Fruit fly (Drosophila melanogaster) whole organism, wandering third instar larva: ENCODE data around the gene CG10804.
A peak's percentile ranks its signal among the peaks of the same experiment; 100 is the strongest.

ENCODE experiments used
- Abd-B ChIP-seq: fragments of >200 bp; optimal IDR thresholded peaks from 2 replicates; lab custom pipeline; 2017; ENCODE audit warnings: missing biosample characterization, missing genetic modification characterization
- CG32264 ChIP-seq: fragments of 200-800 bp; sonication (Bioruptor generic); optimal IDR thresholded peaks from 2 replicates; lab custom pipeline; 2016; ENCODE audit warnings: missing biosample characterization, missing genetic modification characterization
- CG9705 ChIP-seq: fragments of 200-800 bp; sonication (Bioruptor generic); optimal IDR thresholded peaks from 2 replicates; lab custom pipeline; 2018; ENCODE audit warnings: missing biosample characterization, mild to moderate bottlenecking, missing genetic modification characterization
- CrebA ChIP-seq: fragments of 200-800 bp; sonication (Bioruptor generic); optimal IDR thresholded peaks from 2 replicates; lab custom pipeline; 2016; ENCODE audit warnings: missing biosample characterization, mild to moderate bottlenecking, missing genetic modification characterization, borderline replicate concordance
- Dfd ChIP-seq: fragments of >200 bp; optimal IDR thresholded peaks from 2 replicates; lab custom pipeline; 2017; ENCODE audit warnings: missing biosample characterization, missing genetic modification characterization
- Dif ChIP-seq: fragments of 200-275, 200-300 bp; sonication (Bioruptor generic); optimal IDR thresholded peaks from 2 replicates; lab custom pipeline; 2018; ENCODE audit warnings: missing biosample characterization, missing genetic modification characterization; ENCODE audit not compliant: partially characterized antibody
- GATAd ChIP-seq: sonication (Bioruptor generic); optimal IDR thresholded peaks from 2 replicates; lab custom pipeline; 2016; ENCODE audit warnings: missing biosample characterization, missing genetic modification characterization
- HLH106 ChIP-seq: fragments of 200-800 bp; optimal IDR thresholded peaks from 3 replicates; lab custom pipeline; 2019; ENCODE audit warnings: missing biosample characterization, mild to moderate bottlenecking, missing genetic modification characterization, moderate library complexity
- Hnf4 ChIP-seq: fragments of 200-800 bp; sonication (Bioruptor generic); optimal IDR thresholded peaks from 2 replicates; lab custom pipeline; 2016; ENCODE audit warnings: missing biosample characterization, mild to moderate bottlenecking, missing genetic modification characterization
- Hr78 ChIP-seq: fragments of >200 bp; optimal IDR thresholded peaks from 2 replicates; lab custom pipeline; 2017; ENCODE audit warnings: missing biosample characterization, missing genetic modification characterization
- Hr83 ChIP-seq: fragments of 200-300 bp; sonication (Bioruptor generic); optimal IDR thresholded peaks from 2 replicates; lab custom pipeline; 2016; ENCODE audit warnings: missing biosample characterization, mild to moderate bottlenecking, missing genetic modification characterization, moderate library complexity; ENCODE audit not compliant: poor library complexity, severe bottlenecking
- Jra ChIP-seq: sonication (Bioruptor generic); optimal IDR thresholded peaks from 2 replicates; lab custom pipeline; 2016; ENCODE audit warnings: missing biosample characterization, missing genetic modification characterization
- Mio ChIP-seq: sonication (Bioruptor generic); optimal IDR thresholded peaks from 2 replicates; lab custom pipeline; 2016; ENCODE audit warnings: missing biosample characterization, missing genetic modification characterization
- Myc ChIP-seq: fragments of >200 bp; optimal IDR thresholded peaks from 2 replicates; lab custom pipeline; 2017
- N ChIP-seq: fragments of >200 bp; optimal IDR thresholded peaks from 2 replicates; lab custom pipeline; 2018; ENCODE audit warnings: missing biosample characterization, missing external identifiers, missing genetic modification characterization
- OdsH ChIP-seq: fragments of 200-800 bp; sonication (Bioruptor generic); optimal IDR thresholded peaks from 2 replicates; lab custom pipeline; 2016; ENCODE audit warnings: missing biosample characterization, mild to moderate bottlenecking, missing genetic modification characterization
- Rel ChIP-seq, 2 experiments: fragments of 200-800 bp; sonication (Bioruptor generic) in 1 of 2; optimal IDR thresholded peaks; 2 replicates in 1 of 2; 3 replicates in 1 of 2; lab custom pipeline; 2016 to 2019; ENCODE audit warnings: mild to moderate bottlenecking in 2 of 2, missing biosample characterization in 2 of 2, missing genetic modification characterization in 2 of 2, moderate library complexity in 1 of 2
- Sp1 ChIP-seq: fragments of 200-800 bp; sonication (Bioruptor generic); optimal IDR thresholded peaks from 3 replicates; lab custom pipeline; 2019; ENCODE audit warnings: missing biosample characterization, mild to moderate bottlenecking, missing genetic modification characterization, moderate library complexity
- Vsx2 ChIP-seq: fragments of 200-300, 225-300 bp; sonication (Bioruptor generic); optimal IDR thresholded peaks from 2 replicates; lab custom pipeline; 2018; ENCODE audit warnings: missing biosample characterization, missing genetic modification characterization; ENCODE audit not compliant: partially characterized antibody
- br ChIP-seq: fragments of 200-800 bp; sonication (Bioruptor generic); optimal IDR thresholded peaks from 2 replicates; lab custom pipeline; 2016; ENCODE audit warnings: missing biosample characterization, missing genetic modification characterization
- brk ChIP-seq: fragments of 200-800 bp; sonication (Bioruptor generic); optimal IDR thresholded peaks from 2 replicates; lab custom pipeline; 2016; ENCODE audit warnings: missing biosample characterization, mild to moderate bottlenecking, missing genetic modification characterization
- dl ChIP-seq, 2 experiments: fragments of 175-275, 200-275 bp in 1 of 2; fragments of 200-275 bp in 1 of 2; sonication (Bioruptor generic); optimal IDR thresholded peaks; lab custom pipeline; 2018; ENCODE audit warnings: mild to moderate bottlenecking in 2 of 2, missing biosample characterization in 2 of 2, missing genetic modification characterization in 2 of 2, moderate library complexity in 2 of 2; ENCODE audit not compliant: partially characterized antibody in 2 of 2, insufficient read depth in 1 of 2
- dmrt93B ChIP-seq: fragments of 200-800 bp; sonication (Bioruptor generic); optimal IDR thresholded peaks from 2 replicates; lab custom pipeline; 2018; ENCODE audit warnings: missing biosample characterization, mild to moderate bottlenecking, missing genetic modification characterization
- dsf ChIP-seq: sonication (Bioruptor generic); optimal IDR thresholded peaks from 2 replicates; lab custom pipeline; 2016; ENCODE audit warnings: missing biosample characterization, missing genetic modification characterization, borderline replicate concordance
- ey ChIP-seq: fragments of 200-800 bp; sonication (Bioruptor generic); optimal IDR thresholded peaks from 2 replicates; lab custom pipeline; 2016; ENCODE audit warnings: missing biosample characterization, missing genetic modification characterization
- foxo ChIP-seq, 2 experiments: fragments of 200-800 bp; sonication (Bioruptor generic); optimal IDR thresholded peaks; 2 replicates in 1 of 2; 3 replicates in 1 of 2; lab custom pipeline; 2016 to 2017; ENCODE audit warnings: missing biosample characterization in 2 of 2, missing genetic modification characterization in 2 of 2
- fru ChIP-seq: fragments of 200-800 bp; sonication (Bioruptor generic); optimal IDR thresholded peaks from 3 replicates; lab custom pipeline; 2016; ENCODE audit warnings: missing biosample characterization, mild to moderate bottlenecking, missing genetic modification characterization
- h ChIP-seq: fragments of 200-800 bp; sonication (Bioruptor generic); optimal IDR thresholded peaks from 3 replicates; lab custom pipeline; 2016; ENCODE audit warnings: missing biosample characterization, mild to moderate bottlenecking, missing genetic modification characterization
- jim ChIP-seq: fragments of 175-275, 200-325 bp; sonication (Bioruptor generic); optimal IDR thresholded peaks from 2 replicates; lab custom pipeline; 2016; ENCODE audit warnings: missing biosample characterization, mild to moderate bottlenecking, missing genetic modification characterization
- lola ChIP-seq: fragments of >200 bp; optimal IDR thresholded peaks from 2 replicates; lab custom pipeline; 2017; ENCODE audit warnings: missing biosample characterization, missing genetic modification characterization
- pan ChIP-seq: fragments of >200 bp; optimal IDR thresholded peaks from 2 replicates; lab custom pipeline; 2017
- psq ChIP-seq: fragments of 200-800 bp; sonication (Bioruptor generic); optimal IDR thresholded peaks from 3 replicates; lab custom pipeline; 2017; ENCODE audit warnings: missing biosample characterization, mild to moderate bottlenecking, missing genetic modification characterization, moderate library complexity
- rgr ChIP-seq: fragments of 200-800 bp; sonication (Bioruptor generic); optimal IDR thresholded peaks from 3 replicates; lab custom pipeline; 2016; ENCODE audit warnings: missing biosample characterization, mild to moderate bottlenecking, missing genetic modification characterization
- sage ChIP-seq: fragments of 200-800 bp; sonication (Bioruptor generic); optimal IDR thresholded peaks from 2 replicates; lab custom pipeline; 2016; ENCODE audit warnings: missing biosample characterization, mild to moderate bottlenecking, missing genetic modification characterization
- sv ChIP-seq: fragments of 200-800 bp; sonication (Bioruptor generic); optimal IDR thresholded peaks from 3 replicates; lab custom pipeline; 2016; ENCODE audit warnings: missing biosample characterization, missing genetic modification characterization
- tai ChIP-seq: sonication (Bioruptor generic); optimal IDR thresholded peaks from 2 replicates; lab custom pipeline; 2016; ENCODE audit warnings: missing biosample characterization, missing genetic modification characterization
- usp ChIP-seq: fragments of >200 bp; optimal IDR thresholded peaks from 2 replicates; lab custom pipeline; 2017; ENCODE audit warnings: missing biosample characterization, missing genetic modification characterization
- woc ChIP-seq: sonication (Bioruptor generic); optimal IDR thresholded peaks from 2 replicates; lab custom pipeline; 2016; ENCODE audit warnings: missing biosample characterization, mild to moderate bottlenecking, missing genetic modification characterization

Gene CG10804

DNA sequence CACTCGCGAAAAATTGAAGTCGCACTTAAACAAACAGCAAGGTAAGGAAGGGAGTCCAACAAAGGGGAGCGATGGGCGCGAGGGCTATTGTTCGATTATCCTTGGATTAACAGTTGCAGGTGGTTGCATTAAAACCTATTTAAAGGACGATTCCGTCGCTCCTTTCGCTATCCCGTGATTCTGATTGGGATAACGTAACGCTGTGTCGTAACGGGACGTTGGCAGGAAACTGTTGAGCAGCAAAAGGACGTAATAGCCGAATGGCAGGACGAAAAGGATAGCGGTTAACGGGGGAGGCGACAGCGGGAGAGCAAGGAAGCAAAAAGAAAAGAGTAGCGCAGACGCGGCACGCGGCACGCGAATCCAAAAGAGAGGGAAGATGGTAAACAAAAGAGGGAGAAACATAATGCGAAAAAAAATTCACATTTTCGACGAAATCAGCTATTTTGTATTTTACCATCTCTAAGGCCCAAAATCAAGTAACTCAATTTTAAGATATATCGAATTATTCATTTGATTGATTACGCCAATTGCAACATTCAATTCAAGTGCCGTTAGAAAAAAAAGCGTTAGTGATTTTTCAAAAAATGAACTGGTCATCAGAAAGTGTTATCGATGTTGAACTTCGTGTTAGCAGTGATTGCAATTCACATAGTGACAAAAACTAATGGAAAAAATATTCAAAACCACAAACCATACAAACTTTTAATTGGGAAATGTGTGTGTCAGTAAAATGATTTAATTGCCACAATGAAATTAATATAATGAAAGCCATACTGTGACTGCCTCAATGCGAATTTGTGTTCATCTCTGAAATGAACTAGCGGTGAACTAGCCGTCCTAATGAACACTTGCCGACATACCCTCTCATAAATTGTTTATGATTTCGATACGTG, at the start of gene CG10804, which contains the start of gene CG10802:
Gene CG10804, minus strand, starts transcription at position 204 of the 896 bp plus-strand sequence.
Gene CG10802, plus strand, starts transcription at position 847 of the 896 bp plus-strand sequence.
- no peak for TF ChIP-seq CG32264
- peak; percentile 84 for TF ChIP-seq h (GFP tag; lab: Kevin White, UChicago)
- no peak for TF ChIP-seq dmrt93B
- TF ChIP-seq woc, result peak; percentile 83
- peak; percentile 71 for TF ChIP-seq dsf (GFP tag; lab: Kevin White, UChicago)
- TF ChIP-seq N (GFP tag; lab: Kevin White, UChicago), result no peak
- no peak for TF ChIP-seq Dfd
- TF ChIP-seq Abd-B (GFP tag; lab: Kevin White, UChicago), result no peak
- peak; percentile 54 for TF ChIP-seq Sp1 (GFP tag; lab: Kevin White, UChicago)
- peak; percentile 48 for TF ChIP-seq Hr83 (GFP tag; lab: Kevin White, UChicago)
- TF ChIP-seq ey (GFP tag; lab: Kevin White, UChicago), result peak; percentile 81
- no peak for TF ChIP-seq dl (GFP tag; optimal IDR thresholded peaks at IDR 0.05; lab: Kevin White, UChicago; ENCODE audit: insufficient read depth in 1 of 2, partially characterized antibody in 2 of 2)
- TF ChIP-seq GATAd (GFP tag; lab: Kevin White, UChicago), result peak; percentile 44
- TF ChIP-seq usp, result no peak
- TF ChIP-seq OdsH (GFP tag; lab: Kevin White, UChicago), result peak; percentile 59
- peak; percentile 27 for TF ChIP-seq CG9705
- TF ChIP-seq fru (GFP tag; lab: Kevin White, UChicago), result peak; percentile 71
- peak; percentile 41 for TF ChIP-seq brk (GFP tag; lab: Kevin White, UChicago)
- TF ChIP-seq foxo (GFP tag; optimal IDR thresholded peaks at IDR 0.05; lab: Kevin White, UChicago), result peak in 1 of 2 experiments; percentile 85
- TF ChIP-seq tai (GFP tag; lab: Kevin White, UChicago), result peak; percentile 93
- TF ChIP-seq Dif (GFP tag; lab: Kevin White, UChicago), result no peak
- no peak for TF ChIP-seq Mio
- no peak for TF ChIP-seq jim (GFP tag; lab: Kevin White, UChicago)
- peak; percentile 82 for TF ChIP-seq Jra
- no peak for TF ChIP-seq Rel (GFP tag; optimal IDR thresholded peaks at IDR 0.05; lab: Kevin White, UChicago)
- no peak for TF ChIP-seq Rel (tag; optimal IDR thresholded peaks at IDR 0.05; lab: Kevin White, UChicago)
- TF ChIP-seq CrebA (GFP tag; lab: Kevin White, UChicago), result no peak
- TF ChIP-seq rgr (GFP tag; lab: Kevin White, UChicago), result peak; percentile 83
- peak; percentile 43 for TF ChIP-seq Myc (lab: Kevin White, UChicago)
- no peak for TF ChIP-seq Vsx2 (GFP tag; lab: Kevin White, UChicago)
- TF ChIP-seq pan (lab: Kevin White, UChicago), result no peak
- TF ChIP-seq HLH106 (tag; lab: Kevin White, UChicago), result peak; percentile 79
- no peak for TF ChIP-seq br (GFP tag; lab: Kevin White, UChicago)
- peak; percentile 78 for TF ChIP-seq sv (GFP tag; lab: Kevin White, UChicago)
- TF ChIP-seq sage (GFP tag; lab: Kevin White, UChicago), result no peak
- TF ChIP-seq Hr78 (GFP tag; lab: Kevin White, UChicago), result no peak
- peak; percentile 59 for TF ChIP-seq psq (GFP tag; lab: Kevin White, UChicago)
- peak; percentile 89 for TF ChIP-seq Hnf4 (GFP tag; lab: Kevin White, UChicago)
- no peak for TF ChIP-seq lola (GFP tag; lab: Kevin White, UChicago)
- TF ChIP-seq, all 38 proteins: peak for 20

DNA sequence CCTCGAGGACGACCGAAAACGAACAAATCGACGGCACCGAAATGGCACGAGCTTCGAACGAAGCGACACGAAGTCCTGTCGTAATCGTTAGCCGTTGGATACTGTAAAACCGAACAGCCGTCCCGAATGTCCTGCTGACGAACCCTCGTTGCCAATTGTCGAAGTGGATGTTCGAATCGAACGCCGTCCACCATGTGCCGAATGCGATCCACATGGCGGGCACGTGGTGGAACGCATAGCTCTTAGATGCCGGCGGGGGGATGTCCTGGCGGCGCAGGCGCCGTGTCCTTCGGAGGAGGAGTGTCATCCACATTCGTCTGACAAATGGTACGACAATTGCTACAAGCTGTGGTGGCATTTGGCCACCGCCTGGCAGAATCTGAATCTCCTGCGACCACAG, 48.6 kb upstream of the CG10804 start:
- TF ChIP-seq OdsH (GFP tag; lab: Kevin White, UChicago), result no peak
- TF ChIP-seq pan (lab: Kevin White, UChicago), result no peak
- TF ChIP-seq dl (GFP tag; optimal IDR thresholded peaks at IDR 0.05; lab: Kevin White, UChicago; ENCODE audit: insufficient read depth in 1 of 2, partially characterized antibody in 2 of 2), result no peak
- TF ChIP-seq dmrt93B, result no peak
- TF ChIP-seq ey (GFP tag; lab: Kevin White, UChicago), result no peak
- TF ChIP-seq Rel (GFP tag; optimal IDR thresholded peaks at IDR 0.05; lab: Kevin White, UChicago), result no peak
- TF ChIP-seq Rel (tag; optimal IDR thresholded peaks at IDR 0.05; lab: Kevin White, UChicago), result no peak
- no peak for TF ChIP-seq Dfd
- no peak for TF ChIP-seq woc
- no peak for TF ChIP-seq brk (GFP tag; lab: Kevin White, UChicago)
- TF ChIP-seq Abd-B (GFP tag; lab: Kevin White, UChicago), result no peak
- no peak for TF ChIP-seq rgr (GFP tag; lab: Kevin White, UChicago)
